Worm (Caenorhabditis elegans): Measurements from ENCODE around the gene Y45F3A.8.

- TF ChIP-seq cog-1 (tag; optimal IDR thresholded peaks at IDR 0.05), result no peak
- TF ChIP-seq med-1 (GFP tag; optimal IDR thresholded peaks at IDR 0.05; ENCODE audit: insufficient read depth), result no peak
- TF ChIP-seq klf-2 (GFP tag; conservative IDR thresholded peaks at IDR 0.05), result no peak
- no peak for TF ChIP-seq ztf-29 (GFP tag; IDR thresholded peaks at IDR 0.05)
- TF ChIP-seq ref-1 (GFP tag; conservative IDR thresholded peaks at IDR 0.05), result no peak
- TF ChIP-seq flt-1 (GFP tag; IDR thresholded peaks at IDR 0.05), result no peak
- no peak for TF ChIP-seq T22C8.4 (GFP tag; IDR thresholded peaks at IDR 0.05)
- no peak for TF ChIP-seq ztf-23 (GFP tag; IDR thresholded peaks at IDR 0.05)
Observed at ce11 chrIII:10600894-10601293, 8.3 kb upstream of the Y45F3A.8 start.

Data from whole organism, midembryonic.